Worm (Caenorhabditis elegans) whole organism, L1 larva: Measurements from ENCODE around the gene idpc-6.

ENCODE experiments used
- C04F5.9 ChIP-seq: sonication (generic microtip); optimal IDR thresholded peaks from 2 replicates; lab custom pipeline; 2016; ENCODE audit warnings: missing genetic modification characterization, missing compliant biosample characterization
- C34B4.2 ChIP-seq: sonication (generic microtip); optimal IDR thresholded peaks from 2 replicates; lab custom pipeline; 2017; ENCODE audit warnings: mild to moderate bottlenecking, missing genetic modification characterization, missing compliant biosample characterization
- Y116A8C.19 ChIP-seq: sonication (generic microtip); optimal IDR thresholded peaks from 2 replicates; lab custom pipeline; 2016; ENCODE audit warnings: missing compliant biosample characterization, missing genetic modification characterization, borderline replicate concordance
- aha-1 ChIP-seq: fragments of 150-350 bp; optimal IDR thresholded peaks from 2 replicates; lab custom pipeline; 2014; ENCODE audit warnings: missing biosample characterization, missing genetic modification characterization
- aly-2 ChIP-seq: fragments of 150-350 bp; optimal IDR thresholded peaks from 2 replicates; lab custom pipeline; 2014; ENCODE audit warnings: missing biosample characterization, missing genetic modification characterization
- ceh-63 ChIP-seq: fragments of 200-800 bp; sonication (Bioruptor generic); optimal IDR thresholded peaks from 2 replicates; lab custom pipeline; 2018; ENCODE audit warnings: mild to moderate bottlenecking, missing genetic modification characterization, missing compliant biosample characterization
- ceh-82 ChIP-seq, 3 experiments: fragments of 150-350 bp in 1 of 3; sonication (generic microtip) in 2 of 3; optimal IDR thresholded peaks; 2 replicates each; lab custom pipeline; 2014 to 2017; ENCODE audit warnings: missing biosample characterization in 3 of 3, missing genetic modification characterization in 3 of 3
- dpl-1 ChIP-seq, 3 experiments: fragments of 150-350 bp in 2 of 3; sonication (generic microtip) in 1 of 3; optimal IDR thresholded peaks; 2 replicates each; lab custom pipeline; 2014 to 2017; ENCODE audit warnings: missing biosample characterization in 3 of 3, missing genetic modification characterization in 3 of 3, missing genetic modification reagents in 3 of 3
- efl-1 ChIP-seq, 4 experiments: fragments of 150-350 bp; optimal IDR thresholded peaks in 3 of 4; peaks in 1 of 4; 1 replicate in 1 of 4; 2 replicates in 3 of 4; lab custom pipeline; 2014; ENCODE audit warnings: missing biosample characterization in 2 of 4, missing genetic modification characterization in 2 of 4, missing genetic modification reagents in 2 of 4
- efl-3 ChIP-seq: fragments of 200-800 bp; sonication (Bioruptor generic); optimal IDR thresholded peaks from 2 replicates; lab custom pipeline; 2018; ENCODE audit warnings: mild to moderate bottlenecking, missing genetic modification characterization, missing compliant biosample characterization
- egl-13 ChIP-seq: sonication (generic microtip); optimal IDR thresholded peaks from 2 replicates; lab custom pipeline; 2016; ENCODE audit warnings: missing genotype, missing genetic modification reagents, missing genetic modification characterization, missing compliant biosample characterization
- elt-3 ChIP-seq, 6 experiments: fragments of 150-350 bp in 1 of 6; sonication (generic microtip); optimal IDR thresholded peaks; 2 replicates each; lab custom pipeline; 2017 to 2018; ENCODE audit warnings: missing biosample characterization in 6 of 6, missing genetic modification characterization in 6 of 6, inconsistent platforms in 1 of 6
- ets-5 ChIP-seq: fragments of 200-800 bp; sonication (Bioruptor generic); IDR thresholded peaks from 2 replicates; pipeline ENCODE4 v1.3.6; 2022; ENCODE audit warnings: missing genetic modification characterization, missing compliant biosample characterization
- fkh-10 ChIP-seq: sonication (generic microtip); optimal IDR thresholded peaks from 2 replicates; lab custom pipeline; 2017; ENCODE audit warnings: missing biosample characterization, missing genetic modification reagents, missing genetic modification characterization
- fkh-8 ChIP-seq: sonication (generic microtip); optimal IDR thresholded peaks from 2 replicates; lab custom pipeline; 2016; ENCODE audit warnings: mild to moderate bottlenecking, missing genetic modification characterization, missing compliant biosample characterization
- isw-1 ChIP-seq: fragments of 200-800 bp; sonication (Bioruptor generic); IDR thresholded peaks from 2 replicates; pipeline ENCODE4 v1.3.6; 2022; ENCODE audit warnings: missing genetic modification characterization, missing compliant biosample characterization
- lin-13 ChIP-seq: fragments of 150-350 bp; optimal IDR thresholded peaks from 2 replicates; lab custom pipeline; 2014; ENCODE audit warnings: missing biosample characterization, missing genetic modification reagents, missing genetic modification characterization
- lin-14 ChIP-seq: fragments of 200-800 bp; sonication (Bioruptor generic); optimal IDR thresholded peaks from 2 replicates; lab custom pipeline; 2018; ENCODE audit warnings: mild to moderate bottlenecking, missing genetic modification characterization, moderate library complexity, missing compliant biosample characterization
- lin-35 ChIP-seq, 2 experiments: fragments of 150-350 bp; optimal IDR thresholded peaks; 2 replicates each; lab custom pipeline; 2014; ENCODE audit warnings: missing biosample characterization in 2 of 2, missing genetic modification characterization in 2 of 2, missing genetic modification reagents in 2 of 2
- lsy-2 ChIP-seq, 2 experiments: fragments of 150-350 bp; optimal IDR thresholded peaks; 2 replicates each; lab custom pipeline; 2014; ENCODE audit warnings: missing biosample characterization in 2 of 2, missing genetic modification characterization in 2 of 2
- mab-9 ChIP-seq: fragments of 200-800 bp; sonication (Bioruptor generic); IDR thresholded peaks from 2 replicates; pipeline ENCODE4 v1.3.6; 2022; ENCODE audit warnings: missing genetic modification reagents, missing genetic modification characterization, missing compliant biosample characterization
- mep-1 ChIP-seq: fragments of 150-350 bp; optimal IDR thresholded peaks from 2 replicates; lab custom pipeline; 2014; ENCODE audit warnings: missing biosample characterization, missing genetic modification characterization
- nhr-20 ChIP-seq: sonication (generic microtip); optimal IDR thresholded peaks from 2 replicates; lab custom pipeline; 2016; ENCODE audit warnings: mild to moderate bottlenecking, missing genetic modification characterization, missing compliant biosample characterization
- nhr-237 ChIP-seq: fragments of 150-350 bp; optimal IDR thresholded peaks from 2 replicates; lab custom pipeline; 2014; ENCODE audit warnings: missing biosample characterization, missing genetic modification characterization
- nhr-71 ChIP-seq: sonication (generic microtip); optimal IDR thresholded peaks from 2 replicates; lab custom pipeline; 2016; ENCODE audit warnings: mild to moderate bottlenecking, missing genetic modification characterization, moderate library complexity, missing compliant biosample characterization
- nhr-77 ChIP-seq: fragments of 150-350 bp; optimal IDR thresholded peaks from 2 replicates; lab custom pipeline; 2014; ENCODE audit warnings: missing biosample characterization, missing genetic modification characterization
- nhr-90 ChIP-seq: sonication (generic microtip); optimal IDR thresholded peaks from 2 replicates; lab custom pipeline; 2016; ENCODE audit warnings: mild to moderate bottlenecking, missing genetic modification characterization, missing compliant biosample characterization; ENCODE audit not compliant: poor library complexity
- rnt-1 ChIP-seq: sonication (generic microtip); optimal IDR thresholded peaks from 2 replicates; lab custom pipeline; 2016; ENCODE audit warnings: mild to moderate bottlenecking, missing genetic modification characterization, moderate library complexity, missing compliant biosample characterization
- snpc-4 ChIP-seq: fragments of 150-350 bp; optimal IDR thresholded peaks from 2 replicates; lab custom pipeline; 2014; ENCODE audit warnings: missing biosample characterization, missing genetic modification characterization
- snu-23 ChIP-seq: sonication (generic microtip); optimal IDR thresholded peaks from 2 replicates; lab custom pipeline; 2016; ENCODE audit warnings: missing genetic modification characterization, missing compliant biosample characterization
- sptf-1 ChIP-seq: fragments of 150-350 bp; optimal IDR thresholded peaks from 2 replicates; lab custom pipeline; 2014; ENCODE audit warnings: missing biosample characterization, missing genetic modification characterization
- swsn-7 ChIP-seq: sonication (generic microtip); optimal IDR thresholded peaks from 2 replicates; lab custom pipeline; 2016; ENCODE audit warnings: missing genetic modification characterization, missing compliant biosample characterization
- tbx-2 ChIP-seq: sonication (generic microtip); optimal IDR thresholded peaks from 2 replicates; lab custom pipeline; 2016; ENCODE audit warnings: missing genetic modification characterization, missing compliant biosample characterization
- tlp-1 ChIP-seq: fragments of 150-350 bp; optimal IDR thresholded peaks from 2 replicates; lab custom pipeline; 2014; ENCODE audit warnings: missing biosample characterization, missing genetic modification characterization
- unc-30 ChIP-seq: sonication (generic microtip); optimal IDR thresholded peaks from 2 replicates; lab custom pipeline; 2017; ENCODE audit warnings: missing biosample characterization, missing genetic modification characterization
- zag-1 ChIP-seq: fragments of 150-350 bp; optimal IDR thresholded peaks from 2 replicates; lab custom pipeline; 2014; ENCODE audit warnings: missing biosample characterization, missing genetic modification characterization
- zip-4 ChIP-seq: fragments of 200-800 bp; sonication (Bioruptor generic); optimal IDR thresholded peaks from 2 replicates; lab custom pipeline; 2018; ENCODE audit warnings: mild to moderate bottlenecking, missing genetic modification characterization, moderate library complexity, missing compliant biosample characterization

idpc-6 gene

DNA sequence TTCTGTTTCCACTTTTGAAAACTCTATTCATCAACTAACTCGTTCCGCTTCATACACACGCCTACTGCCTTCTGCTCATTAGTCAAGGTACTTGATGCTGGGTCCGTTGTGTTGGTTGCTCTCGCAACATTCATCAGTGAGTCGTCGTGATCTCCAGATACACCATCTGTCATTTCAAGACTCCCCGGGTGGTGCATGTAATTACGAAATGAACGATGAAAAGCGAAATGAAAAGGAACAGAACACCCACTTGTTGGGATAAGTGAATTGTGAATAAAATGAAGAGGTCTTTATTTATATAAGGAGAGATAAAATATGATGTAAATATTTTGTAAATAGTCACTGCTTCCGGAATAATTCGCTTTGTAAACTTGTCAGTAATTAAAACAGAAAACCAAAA is 44.0 kb downstream of the idpc-6 start:
- no peak for TF ChIP-seq elt-3 (tag; optimal IDR thresholded peaks at IDR 0.05; lab: Kevin White, UChicago)
- TF ChIP-seq efl-1 (optimal IDR thresholded peaks at IDR 0.05; lab: Kevin White, UChicago) = no peak
- peak in 1 of 2 experiments; percentile 28 for TF ChIP-seq efl-1 (GFP tag; optimal IDR thresholded peaks at IDR 0.05 in 1 of 2; lab: Kevin White, UChicago)
- no peak for TF ChIP-seq mep-1 (tag; lab: Kevin White, UChicago)
- no peak for TF ChIP-seq zag-1 (tag; lab: Kevin White, UChicago)
- no peak for TF ChIP-seq dpl-1 (GFP tag; optimal IDR thresholded peaks at IDR 0.05; lab: Kevin White, UChicago)
- TF ChIP-seq, all 84 proteins: peak for 1

DNA sequence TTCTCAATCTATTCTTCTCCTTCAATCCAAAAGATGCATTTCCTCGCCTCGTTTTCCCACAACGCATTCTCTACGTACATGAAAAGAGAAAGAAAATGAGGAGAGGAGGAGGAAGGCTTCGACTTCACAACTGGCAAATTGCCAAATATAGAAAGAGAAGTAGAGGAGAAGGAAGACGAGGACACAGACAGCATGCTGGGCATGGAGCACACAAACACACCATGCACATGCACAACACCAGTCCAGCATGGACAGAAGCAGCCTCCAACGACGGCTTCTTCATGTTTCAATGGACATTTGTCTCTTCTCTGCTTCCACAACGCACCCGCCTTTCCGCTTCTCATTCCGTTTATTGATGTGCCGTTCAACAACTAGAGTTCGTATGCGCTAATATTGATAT is 44.7 kb downstream of the idpc-6 start:
- no peak for TF ChIP-seq zip-4 (GFP tag; lab: Kevin White, UChicago)
- TF ChIP-seq nhr-20 (tag; lab: Kevin White, UChicago) = no peak
- TF ChIP-seq lsy-2 (tag; optimal IDR thresholded peaks at IDR 0.05; lab: Kevin White, UChicago) = peak in 1 of 2 experiments; percentile 43
- TF ChIP-seq tlp-1 = no peak
- TF ChIP-seq fkh-8 (tag; lab: Kevin White, UChicago) = peak; percentile 71
- no peak for TF ChIP-seq aly-2 (tag; lab: Kevin White, UChicago)
- no peak for TF ChIP-seq mab-9 (GFP tag; lab: Robert Waterston, UW)
- peak; percentile 38 for TF ChIP-seq tbx-2 (tag; lab: Kevin White, UChicago)
- no peak for TF ChIP-seq ceh-63 (GFP tag; lab: Kevin White, UChicago)
- TF ChIP-seq isw-1 (GFP tag; lab: Robert Waterston, UW) = no peak
- TF ChIP-seq C34B4.2 (tag; lab: Kevin White, UChicago) = no peak
- TF ChIP-seq lin-35 (GFP tag; optimal IDR thresholded peaks at IDR 0.05; lab: Kevin White, UChicago) = peak in 1 of 2 experiments; percentile 38
- peak in 1 of 3 experiments; percentile 4 for TF ChIP-seq dpl-1 (GFP tag; optimal IDR thresholded peaks at IDR 0.05; lab: Kevin White, UChicago)
- TF ChIP-seq rnt-1 (tag; lab: Kevin White, UChicago) = no peak
- TF ChIP-seq C04F5.9 (tag; lab: Kevin White, UChicago) = no peak
- no peak for TF ChIP-seq efl-3 (GFP tag; lab: Kevin White, UChicago)
- no peak for TF ChIP-seq egl-13 (tag; lab: Kevin White, UChicago)
- no peak for TF ChIP-seq ets-5
- peak in 2 of 3 experiments; percentile 36 to 64 for TF ChIP-seq ceh-82 (tag; optimal IDR thresholded peaks at IDR 0.05; lab: Kevin White, UChicago)
- TF ChIP-seq nhr-237 (tag; lab: Kevin White, UChicago) = no peak
- TF ChIP-seq Y116A8C.19 = no peak
- peak; percentile 13 for TF ChIP-seq snu-23
- TF ChIP-seq lin-13 = no peak
- peak; percentile 84 for TF ChIP-seq lin-14 (GFP tag; lab: Kevin White, UChicago)
- TF ChIP-seq sptf-1 (tag; lab: Kevin White, UChicago) = no peak
- peak; percentile 23 for TF ChIP-seq nhr-71 (tag; lab: Kevin White, UChicago)
- TF ChIP-seq efl-1 (optimal IDR thresholded peaks at IDR 0.05; lab: Kevin White, UChicago) = peak; percentile 9 to 19
- no peak for TF ChIP-seq efl-1 (GFP tag; optimal IDR thresholded peaks at IDR 0.05 in 1 of 2; lab: Kevin White, UChicago)
- peak; percentile 68 for TF ChIP-seq fkh-10
- TF ChIP-seq nhr-77 (tag; lab: Kevin White, UChicago) = no peak
- no peak for TF ChIP-seq aha-1 (tag; lab: Kevin White, UChicago)
- peak; percentile 18 for TF ChIP-seq swsn-7
- no peak for TF ChIP-seq snpc-4 (tag; lab: Kevin White, UChicago)
- no peak for TF ChIP-seq unc-30 (tag; lab: Kevin White, UChicago)

DNA sequence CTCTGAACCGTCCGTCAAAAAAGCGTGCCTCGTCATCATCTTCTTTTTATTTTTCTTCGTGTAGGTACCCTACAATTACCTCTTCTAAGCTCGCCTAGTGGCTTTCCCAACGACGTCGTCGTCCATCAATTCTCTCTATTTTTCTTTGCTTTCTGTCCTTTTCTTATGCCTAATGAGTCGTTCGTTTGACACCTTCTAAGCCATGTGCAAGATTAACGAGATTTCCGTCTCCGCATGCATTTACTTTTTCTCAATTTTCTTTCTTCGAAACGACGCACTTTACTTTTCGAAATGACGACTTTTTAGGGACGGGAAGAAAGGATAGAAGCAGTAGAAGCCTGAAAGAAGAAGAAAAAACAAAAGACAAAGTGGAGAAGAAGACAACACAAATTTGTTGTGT is 46.4 kb downstream of the idpc-6 start, which contains the start of gene ZK287.1:
ZK287.1 (plus strand) TSS at position 301 of the 400 bp plus-strand sequence.
- TF ChIP-seq nhr-90 (tag; lab: Kevin White, UChicago) = no peak
- no peak for TF ChIP-seq nhr-20 (tag; lab: Kevin White, UChicago)
- peak; percentile 49 for TF ChIP-seq lin-14 (GFP tag; lab: Kevin White, UChicago)
